Fruit fly (Drosophila melanogaster) whole organism, embryonic: Measurements from ENCODE around the gene CG5853.

ENCODE experiments used
- ATbp ChIP-seq: fragments of 200-800 bp; sonication (Bioruptor generic); optimal IDR thresholded peaks from 2 replicates; lab custom pipeline; 2017; ENCODE audit warnings: missing biosample characterization, mild to moderate bottlenecking, missing genetic modification characterization, missing genetic modification reagents
- Atf3 ChIP-seq: fragments of 200-800 bp; sonication (Bioruptor generic); optimal IDR thresholded peaks from 3 replicates; lab custom pipeline; 2016; ENCODE audit warnings: missing biosample characterization, missing genetic modification characterization
- CG10366 ChIP-seq: fragments of 200-800 bp; sonication (Bioruptor generic); IDR thresholded peaks from 2 replicates; pipeline ENCODE4 v1.3.6; 2022; ENCODE audit warnings: missing biosample characterization, missing genetic modification characterization
- CG10979 ChIP-seq: fragments of 200-800 bp; sonication (Bioruptor generic); optimal IDR thresholded peaks from 2 replicates; lab custom pipeline; 2018; ENCODE audit warnings: missing biosample characterization, mild to moderate bottlenecking, missing genetic modification characterization, moderate library complexity
- CG11247 ChIP-seq: fragments of 200-800 bp; sonication (Bioruptor generic); IDR thresholded peaks from 2 replicates; pipeline ENCODE4 v1.3.6; 2022; ENCODE audit warnings: missing biosample characterization, missing genetic modification characterization
- CG11695 ChIP-seq: fragments of 200-800 bp; sonication (Bioruptor generic); IDR thresholded peaks from 3 replicates; pipeline ENCODE4 v1.3.6; 2022; ENCODE audit warnings: missing biosample characterization, missing genetic modification characterization
- CG12071 ChIP-seq: fragments of 200-800 bp; sonication (Bioruptor generic); optimal IDR thresholded peaks from 3 replicates; lab custom pipeline; 2018; ENCODE audit warnings: missing biosample characterization, mild to moderate bottlenecking, missing genetic modification characterization
- CG1233 ChIP-seq: fragments of 200-800 bp; sonication (Bioruptor generic); optimal IDR thresholded peaks from 4 replicates; lab custom pipeline; 2018; ENCODE audit warnings: missing biosample characterization, mild to moderate bottlenecking, missing genetic modification characterization
- CG15011 ChIP-seq: fragments of 200-800 bp; sonication (Bioruptor generic); optimal IDR thresholded peaks from 3 replicates; lab custom pipeline; 2018; ENCODE audit warnings: missing biosample characterization, mild to moderate bottlenecking, missing genetic modification characterization
- CG15479 ChIP-seq: fragments of 200-800 bp; sonication (Bioruptor generic); optimal IDR thresholded peaks from 3 replicates; lab custom pipeline; 2019; ENCODE audit warnings: missing biosample characterization, mild to moderate bottlenecking, missing genetic modification characterization, moderate library complexity
- CG15601 ChIP-seq: fragments of 200-800 bp; sonication (Bioruptor generic); optimal IDR thresholded peaks from 3 replicates; lab custom pipeline; 2019; ENCODE audit warnings: missing biosample characterization, mild to moderate bottlenecking, missing genetic modification characterization, moderate library complexity
- CG16863 ChIP-seq: fragments of 200-800 bp; sonication (Bioruptor generic); optimal IDR thresholded peaks from 3 replicates; lab custom pipeline; 2016; ENCODE audit warnings: missing biosample characterization, missing genetic modification characterization
- CG2889 ChIP-seq: fragments of 200-800 bp; sonication (Bioruptor generic); IDR thresholded peaks from 3 replicates; pipeline ENCODE4 v1.3.6; 2022; ENCODE audit warnings: missing biosample characterization, missing genetic modification characterization
- CG3281 ChIP-seq: fragments of 200-800 bp; sonication (Bioruptor generic); optimal IDR thresholded peaks from 3 replicates; lab custom pipeline; 2017; ENCODE audit warnings: missing biosample characterization, mild to moderate bottlenecking, missing genetic modification characterization
- CG33213 ChIP-seq: fragments of 200-800 bp; sonication (Bioruptor generic); optimal IDR thresholded peaks from 3 replicates; lab custom pipeline; 2016; ENCODE audit warnings: missing biosample characterization, missing genetic modification characterization
- CG4424 ChIP-seq: fragments of 200-800 bp; sonication (Bioruptor generic); optimal IDR thresholded peaks from 3 replicates; lab custom pipeline; 2016; ENCODE audit warnings: missing biosample characterization, missing genetic modification characterization
- CG4854 ChIP-seq: fragments of 200-800 bp; sonication (Bioruptor generic); optimal IDR thresholded peaks from 2 replicates; lab custom pipeline; 2016; ENCODE audit warnings: missing biosample characterization, missing genetic modification characterization, inconsistent platforms
- CG6272 ChIP-seq: fragments of 200-800 bp; sonication (Bioruptor generic); IDR thresholded peaks from 2 replicates; pipeline ENCODE4 v1.3.6; 2022; ENCODE audit warnings: missing biosample characterization, missing genetic modification characterization
- CG7556 ChIP-seq: fragments of 200-800 bp; sonication (Bioruptor generic); optimal IDR thresholded peaks from 2 replicates; lab custom pipeline; 2017; ENCODE audit warnings: missing biosample characterization, mild to moderate bottlenecking, missing genetic modification characterization
- CG7839 ChIP-seq: fragments of 200-800 bp; sonication (Bioruptor generic); optimal IDR thresholded peaks from 3 replicates; lab custom pipeline; 2018; ENCODE audit warnings: missing biosample characterization, mild to moderate bottlenecking, missing genetic modification characterization, moderate library complexity
- CG8290 ChIP-seq, 3 experiments: fragments of 200-800 bp; sonication (Bioruptor generic); optimal IDR thresholded peaks; 2 replicates each; lab custom pipeline; 2016 to 2019; ENCODE audit warnings: missing biosample characterization in 3 of 3, missing genetic modification characterization in 3 of 3, mild to moderate bottlenecking in 2 of 3, moderate library complexity in 1 of 3
- CG9876 ChIP-seq: fragments of 200-800 bp; sonication (Bioruptor generic); optimal IDR thresholded peaks from 2 replicates; lab custom pipeline; 2016; ENCODE audit warnings: missing biosample characterization, missing genetic modification characterization
- Dfd ChIP-seq, 2 experiments: fragments of >200 bp; optimal IDR thresholded peaks; 2 replicates each; lab custom pipeline; 2017; ENCODE audit warnings: missing biosample characterization in 2 of 2, missing genetic modification characterization in 2 of 2
- ERR ChIP-seq: fragments of 200-800 bp; sonication (Bioruptor generic); optimal IDR thresholded peaks from 2 replicates; lab custom pipeline; 2016; ENCODE audit warnings: missing biosample characterization, missing genetic modification characterization
- Fer2 ChIP-seq: fragments of 200-800 bp; sonication (Bioruptor generic); optimal IDR thresholded peaks from 2 replicates; lab custom pipeline; 2018; ENCODE audit warnings: missing biosample characterization, mild to moderate bottlenecking, missing genetic modification characterization, moderate library complexity
- Lim3 ChIP-seq: fragments of 200-800 bp; sonication (Bioruptor generic); IDR thresholded peaks from 2 replicates; pipeline ENCODE4 v1.3.6; 2022; ENCODE audit warnings: missing biosample characterization, missing genetic modification characterization
- Meics ChIP-seq: fragments of 200-800 bp; sonication (Bioruptor generic); optimal IDR thresholded peaks from 2 replicates; lab custom pipeline; 2017; ENCODE audit warnings: missing biosample characterization, mild to moderate bottlenecking, missing genetic modification characterization
- Myb ChIP-seq: fragments of 200-800 bp; sonication (Bioruptor generic); optimal IDR thresholded peaks from 2 replicates; lab custom pipeline; 2016; ENCODE audit warnings: missing biosample characterization, missing genetic modification characterization
- Nf-YC ChIP-seq: fragments of 200-800 bp; optimal IDR thresholded peaks from 3 replicates; lab custom pipeline; 2019; ENCODE audit warnings: missing biosample characterization, mild to moderate bottlenecking, missing genetic modification characterization, moderate library complexity
- Pdp1 ChIP-seq, 2 experiments: fragments of 200-800 bp; sonication (Bioruptor generic); optimal IDR thresholded peaks; 3 replicates each; lab custom pipeline; 2016; ENCODE audit warnings: missing biosample characterization in 2 of 2, missing genetic modification characterization in 2 of 2, mild to moderate bottlenecking in 1 of 2, moderate library complexity in 1 of 2
- btn ChIP-seq: fragments of 200-800 bp; sonication (Bioruptor generic); optimal IDR thresholded peaks from 2 replicates; lab custom pipeline; 2016; ENCODE audit warnings: missing biosample characterization, missing genetic modification characterization
- chm ChIP-seq: fragments of 200-800 bp; sonication (Bioruptor generic); IDR thresholded peaks from 2 replicates; pipeline ENCODE4 v1.3.6; 2022; ENCODE audit warnings: missing biosample characterization, missing genetic modification characterization
- ems ChIP-seq: fragments of 200-800 bp; sonication (Bioruptor generic); optimal IDR thresholded peaks from 3 replicates; lab custom pipeline; 2016; ENCODE audit warnings: missing biosample characterization, missing genetic modification characterization
- fu2 ChIP-seq: fragments of 200-800 bp; sonication (Bioruptor generic); optimal IDR thresholded peaks from 2 replicates; lab custom pipeline; 2016; ENCODE audit warnings: missing biosample characterization, missing genetic modification characterization
- jing ChIP-seq: fragments of 200-800 bp; sonication (Bioruptor generic); optimal IDR thresholded peaks from 2 replicates; lab custom pipeline; 2018; ENCODE audit warnings: missing biosample characterization, mild to moderate bottlenecking, missing genetic modification characterization
- knrl ChIP-seq: fragments of 200-800 bp; sonication (Bioruptor generic); IDR thresholded peaks from 3 replicates; pipeline ENCODE4 v1.3.6; 2022; ENCODE audit warnings: missing biosample characterization, missing genetic modification characterization; ENCODE audit not compliant: partially characterized antibody
- oc ChIP-seq: fragments of 200-800 bp; sonication (Bioruptor generic); optimal IDR thresholded peaks from 2 replicates; lab custom pipeline; 2018; ENCODE audit warnings: missing biosample characterization, mild to moderate bottlenecking, missing genetic modification characterization, moderate library complexity
- pan ChIP-seq, 4 experiments: fragments of >200 bp in 3 of 4; fragments of 200-800 bp in 1 of 4; sonication (Bioruptor generic) in 1 of 4; optimal IDR thresholded peaks in 3 of 4; IDR thresholded peaks in 1 of 4; 2 replicates each; pipeline versions ENCODE4 v1.3.6 to Lab custom; 2017 to 2022; ENCODE audit warnings: missing biosample characterization in 2 of 4, missing genetic modification characterization in 2 of 4, mixed read lengths in 1 of 4
- prd ChIP-seq, 3 experiments: fragments of >200 bp in 2 of 3; fragments of 200-800 bp in 1 of 3; sonication (Bioruptor generic) in 1 of 3; optimal IDR thresholded peaks in 2 of 3; IDR thresholded peaks in 1 of 3; 2 replicates in 2 of 3; 3 replicates in 1 of 3; pipeline versions ENCODE4 v1.3.6 to Lab custom; 2017 to 2022; ENCODE audit warnings: missing biosample characterization in 1 of 3, missing genetic modification characterization in 1 of 3
- pzg ChIP-seq: fragments of 200-800 bp; sonication (Bioruptor generic); optimal IDR thresholded peaks from 3 replicates; lab custom pipeline; 2018; ENCODE audit warnings: missing biosample characterization, mild to moderate bottlenecking, missing genetic modification characterization, moderate library complexity
- repo ChIP-seq: fragments of 200-800 bp; sonication (Bioruptor generic); optimal IDR thresholded peaks from 2 replicates; lab custom pipeline; 2016; ENCODE audit warnings: missing biosample characterization, missing genetic modification characterization
- sim ChIP-seq: fragments of 200-800 bp; sonication (Bioruptor generic); IDR thresholded peaks from 2 replicates; pipeline ENCODE4 v1.3.6; 2022; ENCODE audit warnings: missing biosample characterization, missing genetic modification characterization
- tap ChIP-seq: fragments of 200-800 bp; optimal IDR thresholded peaks from 3 replicates; lab custom pipeline; 2019; ENCODE audit warnings: missing biosample characterization, mild to moderate bottlenecking, missing genetic modification characterization, moderate library complexity
- tna ChIP-seq: fragments of 200-800 bp; sonication (Bioruptor generic); IDR thresholded peaks from 2 replicates; pipeline ENCODE4 v1.3.6; 2022; ENCODE audit warnings: missing biosample characterization, missing genetic modification characterization; ENCODE audit not compliant: partially characterized antibody
- trh ChIP-seq: fragments of 200-800 bp; sonication (Bioruptor generic); optimal IDR thresholded peaks from 2 replicates; lab custom pipeline; 2016; ENCODE audit warnings: missing biosample characterization, missing genetic modification characterization
- zf30C ChIP-seq: fragments of 200-800 bp; sonication (Bioruptor generic); optimal IDR thresholded peaks from 3 replicates; lab custom pipeline; 2018; ENCODE audit warnings: missing biosample characterization, mild to moderate bottlenecking, missing genetic modification characterization

CG5853 gene

DNA sequence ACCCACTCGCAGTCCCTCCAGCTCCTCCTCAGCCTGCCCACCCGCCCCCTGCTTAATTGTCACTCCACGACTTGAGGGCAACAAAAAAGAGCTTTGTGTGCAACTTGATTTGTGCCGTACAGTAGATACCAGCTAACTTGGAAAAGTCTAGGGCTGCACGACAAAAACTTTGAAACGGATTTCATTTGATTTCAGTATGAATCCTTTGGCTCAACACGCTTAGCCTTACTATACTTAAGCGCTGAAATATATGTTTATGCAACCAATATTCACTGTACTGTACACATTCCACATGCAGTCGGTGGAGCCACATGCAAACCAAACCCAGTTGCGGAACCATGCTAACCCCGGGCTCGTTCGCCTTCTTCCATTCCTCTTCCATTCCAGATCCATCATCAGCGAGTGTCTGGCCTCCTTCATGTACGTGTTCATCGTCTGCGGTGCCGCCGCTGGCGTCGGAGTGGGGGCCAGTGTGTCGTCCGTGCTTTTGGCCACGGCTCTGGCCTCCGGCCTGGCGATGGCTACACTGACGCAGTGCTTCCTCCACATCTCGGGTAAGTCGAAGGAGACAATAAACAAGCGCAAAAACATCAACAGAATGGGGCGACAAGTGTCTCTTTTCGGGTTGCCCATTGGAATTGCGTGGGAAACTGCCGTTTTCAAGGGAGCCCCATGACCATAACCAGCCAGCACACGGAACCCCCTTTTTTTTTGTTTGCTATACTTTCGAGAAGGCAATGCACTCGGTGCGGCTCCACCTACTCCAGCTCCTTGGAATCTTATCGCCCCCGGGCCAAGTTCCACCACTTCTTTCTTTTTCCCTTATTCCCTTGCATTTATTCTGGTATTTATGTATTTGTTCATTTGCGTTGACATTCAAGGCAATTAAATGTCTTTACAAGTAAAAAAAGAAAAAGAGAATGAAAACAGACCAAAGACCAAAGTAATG, 39.2 kb upstream of the CG5853 start (continued):
- TF ChIP-seq ATbp (GFP tag; lab: Kevin White, UChicago) = peak; percentile 61
- peak; percentile 6 for TF ChIP-seq CG1233 (GFP tag; lab: Kevin White, UChicago)
- TF ChIP-seq pan (optimal IDR thresholded peaks at IDR 0.05; lab: Kevin White, UChicago) = no peak
- TF ChIP-seq pan (GFP tag; optimal IDR thresholded peaks at IDR 0.05 in 1 of 2, IDR thresholded peaks at IDR 0.05 in 1 of 2) = peak in 1 of 2 experiments; percentile 69
- peak; percentile 18 for TF ChIP-seq btn (GFP tag; lab: Kevin White, UChicago)
- TF ChIP-seq tap (tag; lab: Kevin White, UChicago) = peak; percentile 58
- TF ChIP-seq CG12071 = peak; percentile 41
- TF ChIP-seq knrl (GFP tag; lab: Robert Waterston, UW) = no peak
- no peak for TF ChIP-seq CG4854 (GFP tag; lab: Kevin White, UChicago)
- peak; percentile 53; the same call in 1 of the 2 replicates for TF ChIP-seq CG11247 (GFP tag; lab: Robert Waterston, UW)
- no peak for TF ChIP-seq Lim3 (GFP tag; lab: Robert Waterston, UW)
- no peak for TF ChIP-seq Meics (GFP tag; lab: Kevin White, UChicago)
- TF ChIP-seq Dfd (GFP tag; optimal IDR thresholded peaks at IDR 0.05; lab: Kevin White, UChicago) = no peak
- TF ChIP-seq CG3281 = no peak
- no peak for TF ChIP-seq ERR (GFP tag; lab: Kevin White, UChicago)
- TF ChIP-seq CG15011 (GFP tag; lab: Kevin White, UChicago) = no peak
- TF ChIP-seq chm (GFP tag; lab: Robert Waterston, UW) = no peak
- no peak for TF ChIP-seq CG15479 (GFP tag; lab: Kevin White, UChicago)
- peak; percentile 59 for TF ChIP-seq CG7839 (tag; lab: Kevin White, UChicago)
- TF ChIP-seq CG10366 (GFP tag; lab: Robert Waterston, UW) = peak; percentile 42; the same call in 1 of the 2 replicates
- no peak for TF ChIP-seq trh
- TF ChIP-seq ems = no peak
- TF ChIP-seq CG11695 (GFP tag; lab: Robert Waterston, UW) = no peak
- TF ChIP-seq CG16863 (GFP tag; lab: Kevin White, UChicago) = peak; percentile 19
- peak; percentile 77 for TF ChIP-seq CG10979 (tag; lab: Kevin White, UChicago)
- TF ChIP-seq CG33213 (GFP tag; lab: Kevin White, UChicago) = no peak
- no peak for TF ChIP-seq tna (GFP tag; lab: Robert Waterston, UW)
- TF ChIP-seq repo (GFP tag; lab: Kevin White, UChicago) = no peak
- no peak for TF ChIP-seq fu2 (GFP tag; lab: Kevin White, UChicago)
- no peak for TF ChIP-seq CG4424 (GFP tag; lab: Kevin White, UChicago)
- no peak for TF ChIP-seq prd (optimal IDR thresholded peaks at IDR 0.05; lab: Kevin White, UChicago)
- TF ChIP-seq prd (GFP tag; IDR thresholded peaks at IDR 0.05; lab: Robert Waterston, UW) = peak; percentile 72; the same call in 2 of the 3 replicates
- TF ChIP-seq Pdp1 (GFP tag; optimal IDR thresholded peaks at IDR 0.05; lab: Kevin White, UChicago) = peak in 1 of 2 experiments; percentile 36
- TF ChIP-seq CG9876 = no peak
- peak; percentile 34 for TF ChIP-seq CG7556
- no peak for TF ChIP-seq Myb
- TF ChIP-seq Nf-YC (tag; lab: Kevin White, UChicago) = no peak
- no peak for TF ChIP-seq CG8290 (GFP tag; optimal IDR thresholded peaks at IDR 0.05; lab: Kevin White, UChicago)
- TF ChIP-seq CG8290 (tag; optimal IDR thresholded peaks at IDR 0.05; lab: Kevin White, UChicago) = no peak
- no peak for TF ChIP-seq oc (tag; lab: Kevin White, UChicago)
- TF ChIP-seq pzg (GFP tag; lab: Kevin White, UChicago) = no peak
- TF ChIP-seq jing (GFP tag; lab: Kevin White, UChicago) = peak; percentile 65
- TF ChIP-seq Fer2 (tag; lab: Kevin White, UChicago) = no peak
- no peak for TF ChIP-seq Atf3 (GFP tag; lab: Kevin White, UChicago)
- TF ChIP-seq zf30C (GFP tag; lab: Kevin White, UChicago) = no peak
- TF ChIP-seq CG2889 (GFP tag; lab: Robert Waterston, UW) = no peak
- TF ChIP-seq CG15601 (tag; lab: Kevin White, UChicago) = peak; percentile 18
- peak; percentile 33; the same call in 1 of the 2 replicates for TF ChIP-seq CG6272 (GFP tag; lab: Robert Waterston, UW)
- peak; percentile 59; the same call in 1 of the 2 replicates for TF ChIP-seq sim
